Worm (Caenorhabditis elegans) whole organism, late embryonic: ENCODE results near the gene E01B7.2.

Experiments used
- K02D7.2 ChIP-seq: sonication (generic microtip); optimal IDR thresholded peaks from 2 replicates; lab custom pipeline; 2017; ENCODE audit warnings: mild to moderate bottlenecking, missing genetic modification characterization, missing compliant biosample characterization
- ceh-34 ChIP-seq: sonication (generic microtip); optimal IDR thresholded peaks from 2 replicates; lab custom pipeline; 2016; ENCODE audit warnings: mild to moderate bottlenecking, missing genetic modification characterization, missing compliant biosample characterization
- ceh-48 ChIP-seq: sonication (generic microtip); optimal IDR thresholded peaks from 2 replicates; lab custom pipeline; 2016; ENCODE audit warnings: missing genetic modification characterization, inconsistent platforms, missing compliant biosample characterization
- dve-1 ChIP-seq: sonication (generic microtip); optimal IDR thresholded peaks from 2 replicates; lab custom pipeline; 2017; ENCODE audit warnings: antibody characterized with exemption, mild to moderate bottlenecking, missing genetic modification characterization, missing compliant biosample characterization
- eyg-1 ChIP-seq: sonication (generic microtip); optimal IDR thresholded peaks from 2 replicates; lab custom pipeline; 2016; ENCODE audit warnings: missing genotype, missing genetic modification characterization, missing compliant biosample characterization
- fkh-10 ChIP-seq: fragments of 150-350 bp; optimal IDR thresholded peaks from 2 replicates; lab custom pipeline; 2014; ENCODE audit warnings: missing biosample characterization, missing genetic modification reagents, missing genetic modification characterization
- fkh-6 ChIP-seq: sonication (generic microtip); optimal IDR thresholded peaks from 2 replicates; lab custom pipeline; 2016; ENCODE audit warnings: missing genetic modification characterization, missing compliant biosample characterization
- hlh-15 ChIP-seq: sonication (generic microtip); optimal IDR thresholded peaks from 2 replicates; lab custom pipeline; 2016; ENCODE audit warnings: missing genetic modification characterization, missing compliant biosample characterization
- nhr-11 ChIP-seq: fragments of 150-350 bp; optimal IDR thresholded peaks from 2 replicates; lab custom pipeline; 2014; ENCODE audit warnings: missing biosample characterization, missing genetic modification characterization
- tbx-2 ChIP-seq: sonication (generic microtip); optimal IDR thresholded peaks from 2 replicates; lab custom pipeline; 2016; ENCODE audit warnings: missing genetic modification characterization, missing compliant biosample characterization

DNA sequence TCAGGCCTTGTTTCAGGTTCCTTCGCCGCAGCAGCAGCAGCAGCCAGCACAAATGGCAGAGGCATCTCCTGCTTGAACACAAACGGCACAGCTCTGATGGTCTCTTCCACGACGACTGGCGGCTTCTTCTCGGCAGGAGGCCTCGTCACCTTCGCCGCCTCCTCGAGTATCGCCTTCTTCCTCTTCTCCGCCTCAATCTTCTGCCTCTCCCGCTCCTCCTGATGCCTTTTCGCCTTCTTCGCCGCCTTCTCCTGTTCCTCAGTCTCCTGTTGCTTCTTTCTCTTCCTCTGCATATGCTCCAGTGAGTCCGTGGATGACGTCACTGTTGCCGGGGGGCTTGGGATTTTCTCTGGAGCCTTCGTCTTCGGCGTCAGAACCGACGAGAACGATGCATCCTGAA, 23.9 kb downstream of the E01B7.2 start:
- TF ChIP-seq ceh-34 (tag; lab: Kevin White, UChicago) (no peak), hlh-15 (tag; lab: Kevin White, UChicago) (no peak), fkh-10 (GFP tag; lab: Kevin White, UChicago) (no peak), ceh-48 (tag; lab: Kevin White, UChicago) (no peak), dve-1 (tag; lab: Kevin White, UChicago) (no peak), nhr-11 (no peak), K02D7.2 (tag; lab: Kevin White, UChicago) (no peak), eyg-1 (tag; lab: Kevin White, UChicago) (no peak), fkh-6 (tag; lab: Kevin White, UChicago) (no peak), tbx-2 (tag; lab: Kevin White, UChicago) (no peak)
